Worm (Caenorhabditis elegans): ENCODE results near the gene W01G7.4.

W01G7.4 gene

DNA sequence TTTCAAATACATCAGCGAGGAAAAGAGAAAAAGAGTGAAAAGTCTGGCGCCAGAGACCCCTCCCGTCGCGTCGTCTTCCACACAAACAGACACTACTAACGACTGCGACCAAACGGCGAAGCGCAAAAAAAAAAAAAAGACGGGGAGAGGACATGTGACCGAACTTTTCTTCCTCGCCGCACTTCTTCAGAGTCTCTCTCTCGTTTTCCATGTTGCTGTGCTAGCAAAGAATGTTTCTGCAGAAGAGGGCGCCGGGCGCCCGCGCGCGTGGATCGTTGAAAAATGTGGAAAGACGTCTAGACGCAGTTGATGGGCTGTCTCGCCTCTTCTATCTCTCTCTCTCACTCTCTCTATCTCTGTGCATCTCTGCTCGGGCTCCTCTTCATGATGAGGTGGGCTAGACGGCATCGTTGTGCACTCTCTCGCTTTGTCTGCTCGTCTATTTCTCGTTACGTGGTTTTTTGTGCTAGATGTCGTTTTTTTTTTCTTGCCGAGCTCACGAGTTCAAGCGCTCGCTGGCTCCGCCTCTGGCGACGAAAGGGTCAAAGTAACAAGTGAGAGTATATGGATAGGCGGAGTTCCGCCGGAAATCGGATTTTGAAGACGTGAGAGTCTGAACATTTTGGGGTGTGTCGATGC lies 20.2 kb upstream of the W01G7.4 start (continued):
- TF ChIP-seq nhr-237 (tag; optimal IDR thresholded peaks at IDR 0.05) (no peak), unc-39 (tag; optimal IDR thresholded peaks at IDR 0.05) (no peak), R02D3.7 (tag; optimal IDR thresholded peaks at IDR 0.05) (peak; percentile 71), nfya-1 (tag; optimal IDR thresholded peaks at IDR 0.05; ENCODE audit: insufficient read depth) (peak; percentile 90), eor-1 (tag; optimal IDR thresholded peaks at IDR 0.05) (no peak)

DNA sequence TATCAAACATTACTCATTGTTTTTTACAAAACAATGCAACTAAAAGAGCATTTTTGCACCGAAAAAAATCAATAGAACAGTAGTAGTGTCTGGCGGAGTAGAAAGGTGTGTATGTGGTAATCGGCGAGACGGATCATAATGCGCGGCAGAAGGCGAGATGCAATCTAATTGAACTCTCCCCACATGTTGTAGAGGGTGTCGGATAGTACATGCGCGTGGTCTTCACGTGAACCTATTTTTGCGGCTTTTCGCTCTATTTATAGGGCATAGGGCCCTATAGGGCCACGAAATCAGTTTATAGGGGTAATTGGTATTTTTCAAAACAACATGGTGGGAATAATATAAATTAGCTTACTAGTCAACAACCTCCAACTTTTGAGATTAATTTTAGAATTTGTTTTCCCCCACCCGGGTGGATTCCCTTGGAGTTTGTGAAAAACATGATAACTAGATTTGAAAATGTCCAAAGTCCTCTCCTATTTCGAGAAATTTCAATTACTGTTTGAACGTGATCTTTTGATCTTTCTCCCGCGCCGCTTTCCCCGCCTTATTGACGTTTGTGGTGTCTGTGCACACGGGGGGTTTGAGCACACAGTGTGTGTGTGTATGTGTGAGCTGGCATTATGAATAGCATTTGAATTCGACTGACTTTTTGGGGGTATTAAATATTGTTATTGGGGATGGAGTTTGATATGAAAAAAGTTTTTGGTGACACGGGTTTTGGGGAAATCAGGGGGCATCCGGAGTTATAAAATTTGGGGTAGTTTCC lies 17.5 kb upstream of the W01G7.4 start:
- peak; percentile 80 for TF ChIP-seq pha-4 (tag; optimal IDR thresholded peaks at IDR 0.05)
- no peak for TF ChIP-seq lin-15B (tag; optimal IDR thresholded peaks at IDR 0.05)
- peak; percentile 6 for TF ChIP-seq snpc-4 (tag; optimal IDR thresholded peaks at IDR 0.05)
- peak; percentile 18 for TF ChIP-seq nhr-43 (tag; optimal IDR thresholded peaks at IDR 0.05; ENCODE audit: poor library complexity, severe bottlenecking)
- no peak for TF ChIP-seq nhr-67 (tag; optimal IDR thresholded peaks at IDR 0.05)
- TF ChIP-seq elt-3 (tag; optimal IDR thresholded peaks at IDR 0.05), result no peak
- TF ChIP-seq skn-1 (tag; optimal IDR thresholded peaks at IDR 0.05), result no peak
- TF ChIP-seq nhr-12 (tag; optimal IDR thresholded peaks at IDR 0.05), result no peak
- no peak for TF ChIP-seq fos-1 (tag; optimal IDR thresholded peaks at IDR 0.05)
- TF ChIP-seq ZK546.5 (tag; optimal IDR thresholded peaks at IDR 0.05), result no peak
- no peak for TF ChIP-seq lin-39 (tag; optimal IDR thresholded peaks at IDR 0.05)
- no peak for TF ChIP-seq egl-5 (tag; optimal IDR thresholded peaks at IDR 0.05)
- TF ChIP-seq hmg-11 (tag; optimal IDR thresholded peaks at IDR 0.05), result no peak
- no peak for TF ChIP-seq lsy-12 (tag; optimal IDR thresholded peaks at IDR 0.05)
- TF ChIP-seq pqm-1 (tag; optimal IDR thresholded peaks at IDR 0.05), result peak; percentile 66
- peak; percentile 75 for TF ChIP-seq mml-1 (tag; optimal IDR thresholded peaks at IDR 0.05)
- peak; percentile 68 for TF ChIP-seq elt-2 (tag; optimal IDR thresholded peaks at IDR 0.05)
- TF ChIP-seq fkh-2 (tag; optimal IDR thresholded peaks at IDR 0.05), result no peak
- TF ChIP-seq mdl-1 (tag; optimal IDR thresholded peaks at IDR 0.05), result no peak
- TF ChIP-seq nhr-28 (tag; optimal IDR thresholded peaks at IDR 0.05), result no peak
- TF ChIP-seq nfya-1 (tag; optimal IDR thresholded peaks at IDR 0.05; ENCODE audit: insufficient read depth), result peak; percentile 1
- no peak for TF ChIP-seq nhr-23 (tag; optimal IDR thresholded peaks at IDR 0.05)
- TF ChIP-seq unc-62 (GFP tag; optimal IDR thresholded peaks at IDR 0.05), result no peak
- TF ChIP-seq zag-1 (tag; optimal IDR thresholded peaks at IDR 0.05), result no peak
- no peak for TF ChIP-seq fkh-10 (GFP tag; optimal IDR thresholded peaks at IDR 0.05)

- no peak for TF ChIP-seq nhr-43 (tag; optimal IDR thresholded peaks at IDR 0.05; ENCODE audit: poor library complexity, severe bottlenecking)
- TF ChIP-seq ceh-28 (tag; optimal IDR thresholded peaks at IDR 0.05), result peak; percentile 4
- TF ChIP-seq elt-3 (tag; optimal IDR thresholded peaks at IDR 0.05), result no peak
- TF ChIP-seq fos-1 (tag; optimal IDR thresholded peaks at IDR 0.05), result no peak
- no peak for TF ChIP-seq unc-62 (GFP tag; optimal IDR thresholded peaks at IDR 0.05)
- TF ChIP-seq ceh-9 (tag; optimal IDR thresholded peaks at IDR 0.05), result no peak
- TF ChIP-seq lsy-12 (tag; optimal IDR thresholded peaks at IDR 0.05), result peak; percentile 18
- TF ChIP-seq lin-15B (tag; optimal IDR thresholded peaks at IDR 0.05), result peak; percentile 26
- no peak for TF ChIP-seq zag-1 (tag; optimal IDR thresholded peaks at IDR 0.05)
- no peak for TF ChIP-seq nhr-28 (tag; optimal IDR thresholded peaks at IDR 0.05)
- peak; percentile 81 for TF ChIP-seq jun-1 (tag; optimal IDR thresholded peaks at IDR 0.05)
- TF ChIP-seq fkh-10 (GFP tag; optimal IDR thresholded peaks at IDR 0.05), result peak; percentile 97
- TF ChIP-seq ZK546.5 (tag; optimal IDR thresholded peaks at IDR 0.05), result no peak
- no peak for TF ChIP-seq nhr-25 (tag; optimal IDR thresholded peaks at IDR 0.05)
- TF ChIP-seq nhr-237 (tag; optimal IDR thresholded peaks at IDR 0.05), result no peak
- TF ChIP-seq nhr-11 (tag; optimal IDR thresholded peaks at IDR 0.05), result peak; percentile 90
- TF ChIP-seq elt-2 (tag; optimal IDR thresholded peaks at IDR 0.05), result peak; percentile 93
- peak; percentile 56 for TF ChIP-seq snpc-4 (tag; optimal IDR thresholded peaks at IDR 0.05)
- peak; percentile 50 for TF ChIP-seq tbx-2 (tag; optimal IDR thresholded peaks at IDR 0.05)
- TF ChIP-seq pha-4 (tag; optimal IDR thresholded peaks at IDR 0.05), result peak; percentile 84
- peak; percentile 28 for TF ChIP-seq ama-1 (optimal IDR thresholded peaks at IDR 0.05)
- TF ChIP-seq egl-5 (tag; optimal IDR thresholded peaks at IDR 0.05), result peak; percentile 65
- peak; percentile 81 for TF ChIP-seq nfya-1 (tag; optimal IDR thresholded peaks at IDR 0.05; ENCODE audit: insufficient read depth)
- no peak for TF ChIP-seq daf-12 (tag; optimal IDR thresholded peaks at IDR 0.05)
- TF ChIP-seq ceh-16 (tag; optimal IDR thresholded peaks at IDR 0.05), result no peak
- TF ChIP-seq skn-1 (tag; optimal IDR thresholded peaks at IDR 0.05), result peak; percentile 30
- peak; percentile 78 for TF ChIP-seq mdl-1 (tag; optimal IDR thresholded peaks at IDR 0.05)
- TF ChIP-seq ztf-11 (tag; optimal IDR thresholded peaks at IDR 0.05), result no peak
- peak; percentile 74 for TF ChIP-seq hmg-11 (tag; optimal IDR thresholded peaks at IDR 0.05)
- peak; percentile 90 for TF ChIP-seq pqm-1 (tag; optimal IDR thresholded peaks at IDR 0.05)
- TF ChIP-seq lin-39 (tag; optimal IDR thresholded peaks at IDR 0.05), result peak; percentile 81
- TF ChIP-seq ztf-4 (tag; optimal IDR thresholded peaks at IDR 0.05), result no peak
Measured at ce11 chrII:14044199-14044598, 16.3 kb upstream of the W01G7.4 start.
